Fruit fly (Drosophila melanogaster) whole organism, embryonic: ENCODE results near the gene Plap.

Experiments used
- CG10321 ChIP-seq: fragments of 200-800 bp; sonication (Bioruptor generic); IDR thresholded peaks from 2 replicates; pipeline ENCODE4 v1.3.6; 2022; ENCODE audit warnings: missing biosample characterization, missing genetic modification characterization
- CG10979 ChIP-seq: fragments of 200-800 bp; sonication (Bioruptor generic); optimal IDR thresholded peaks from 2 replicates; lab custom pipeline; 2018; ENCODE audit warnings: missing biosample characterization, mild to moderate bottlenecking, missing genetic modification characterization, moderate library complexity
- CG11504 ChIP-seq: fragments of 200-800 bp; sonication (Bioruptor generic); optimal IDR thresholded peaks from 3 replicates; lab custom pipeline; 2019; ENCODE audit warnings: missing biosample characterization, mild to moderate bottlenecking, missing genetic modification characterization, moderate library complexity
- CG12236 ChIP-seq: fragments of 200-800 bp; sonication (Bioruptor generic); optimal IDR thresholded peaks from 2 replicates; lab custom pipeline; 2016; ENCODE audit warnings: missing biosample characterization, missing genetic modification characterization
- CG13123 ChIP-seq: fragments of 200-800 bp; sonication (Bioruptor generic); optimal IDR thresholded peaks from 2 replicates; lab custom pipeline; 2016; ENCODE audit warnings: missing biosample characterization, missing genetic modification characterization
- CG15011 ChIP-seq: fragments of 200-800 bp; sonication (Bioruptor generic); optimal IDR thresholded peaks from 3 replicates; lab custom pipeline; 2018; ENCODE audit warnings: missing biosample characterization, mild to moderate bottlenecking, missing genetic modification characterization
- CG15601 ChIP-seq: fragments of 200-800 bp; sonication (Bioruptor generic); optimal IDR thresholded peaks from 3 replicates; lab custom pipeline; 2019; ENCODE audit warnings: missing biosample characterization, mild to moderate bottlenecking, missing genetic modification characterization, moderate library complexity
- CG17361 ChIP-seq: fragments of 200-800 bp; sonication (Bioruptor generic); IDR thresholded peaks from 3 replicates; pipeline ENCODE4 v1.3.6; 2022; ENCODE audit warnings: missing biosample characterization, missing genetic modification characterization
- CG17612 ChIP-seq: fragments of 200-800 bp; sonication (Bioruptor generic); IDR thresholded peaks from 2 replicates; pipeline ENCODE4 v1.3.6; 2022; ENCODE audit warnings: missing biosample characterization, missing genetic modification characterization
- CG2678 ChIP-seq: fragments of 200-800 bp; sonication (Bioruptor generic); optimal IDR thresholded peaks from 3 replicates; lab custom pipeline; 2019; ENCODE audit warnings: missing biosample characterization, mild to moderate bottlenecking, missing genetic modification characterization, moderate library complexity
- CG2875 ChIP-seq: fragments of 200-800 bp; sonication (Bioruptor generic); optimal IDR thresholded peaks from 2 replicates; lab custom pipeline; 2017; ENCODE audit warnings: missing biosample characterization, mild to moderate bottlenecking, missing genetic modification characterization, missing genetic modification reagents
- CG31441 ChIP-seq: fragments of 200-800 bp; sonication (Bioruptor generic); IDR thresholded peaks from 2 replicates; pipeline ENCODE4 v1.3.6; 2022; ENCODE audit warnings: missing biosample characterization, missing genetic modification characterization
- CG32772 ChIP-seq: fragments of 200-800 bp; sonication (Bioruptor generic); IDR thresholded peaks from 2 replicates; pipeline ENCODE4 v1.3.6; 2022; ENCODE audit warnings: missing biosample characterization, missing genetic modification characterization
- CG6689 ChIP-seq: fragments of 200-800 bp; sonication (Bioruptor generic); IDR thresholded peaks from 2 replicates; pipeline ENCODE4 v1.3.6; 2022; ENCODE audit warnings: missing biosample characterization, missing genetic modification characterization
- CG7839 ChIP-seq: fragments of 200-800 bp; sonication (Bioruptor generic); optimal IDR thresholded peaks from 3 replicates; lab custom pipeline; 2018; ENCODE audit warnings: missing biosample characterization, mild to moderate bottlenecking, missing genetic modification characterization, moderate library complexity
- CG7963 ChIP-seq: fragments of 200-800 bp; sonication (Bioruptor generic); IDR thresholded peaks from 3 replicates; pipeline ENCODE4 v1.3.6; 2022; ENCODE audit warnings: missing biosample characterization, missing genetic modification characterization; ENCODE audit not compliant: partially characterized antibody
- CG8765 ChIP-seq: fragments of 200-800 bp; sonication (Bioruptor generic); IDR thresholded peaks from 2 replicates; pipeline ENCODE4 v1.3.6; 2022; ENCODE audit warnings: missing biosample characterization, missing genetic modification characterization
- CG9797 ChIP-seq: fragments of 200-800 bp; sonication (Bioruptor generic); optimal IDR thresholded peaks from 3 replicates; lab custom pipeline; 2018; ENCODE audit warnings: missing biosample characterization, mild to moderate bottlenecking, missing genetic modification characterization
- Deaf1 ChIP-seq: fragments of 200-800 bp; optimal IDR thresholded peaks from 3 replicates; lab custom pipeline; 2019; ENCODE audit warnings: missing biosample characterization, mild to moderate bottlenecking, missing genetic modification characterization, moderate library complexity
- Dip3 ChIP-seq: fragments of 200-800 bp; sonication (Bioruptor generic); optimal IDR thresholded peaks from 3 replicates; lab custom pipeline; 2016; ENCODE audit warnings: missing biosample characterization, missing genetic modification characterization
- Dref ChIP-seq: fragments of 200-800 bp; sonication (Bioruptor generic); IDR thresholded peaks from 2 replicates; pipeline ENCODE4 v1.3.6; 2022; ENCODE audit warnings: missing biosample characterization, missing genetic modification characterization
- ERR ChIP-seq: fragments of 200-800 bp; sonication (Bioruptor generic); optimal IDR thresholded peaks from 2 replicates; lab custom pipeline; 2016; ENCODE audit warnings: missing biosample characterization, missing genetic modification characterization
- HmgZ ChIP-seq: fragments of 200-800 bp; sonication (Bioruptor generic); optimal IDR thresholded peaks from 2 replicates; lab custom pipeline; 2018; ENCODE audit warnings: missing biosample characterization, mild to moderate bottlenecking, missing genetic modification characterization
- Jarid2 ChIP-seq: fragments of 200-800 bp; sonication (Bioruptor generic); optimal IDR thresholded peaks from 3 replicates; lab custom pipeline; 2017; ENCODE audit warnings: mild to moderate bottlenecking, missing biosample characterization, missing genetic modification reagents, missing genetic modification characterization
- NFAT ChIP-seq: fragments of 200-800 bp; sonication (Bioruptor generic); IDR thresholded peaks from 2 replicates; pipeline ENCODE4 v1.3.6; 2022; ENCODE audit warnings: missing biosample characterization, missing genetic modification characterization
- Side ChIP-seq: fragments of 200-800 bp; sonication (Bioruptor generic); optimal IDR thresholded peaks from 2 replicates; lab custom pipeline; 2016; ENCODE audit warnings: missing biosample characterization, missing genetic modification characterization
- Stat92E ChIP-seq, 3 experiments: fragments of >200 bp in 2 of 3; fragments of 200-800 bp in 1 of 3; sonication (Bioruptor generic) in 1 of 3; optimal IDR thresholded peaks; 2 replicates each; lab custom pipeline; 2017 to 2019; ENCODE audit warnings: missing biosample characterization in 3 of 3, missing genetic modification characterization in 3 of 3, mild to moderate bottlenecking in 1 of 3, moderate library complexity in 1 of 3
- bbx ChIP-seq: fragments of 200-800 bp; sonication (Bioruptor generic); IDR thresholded peaks from 2 replicates; pipeline ENCODE4 v1.3.6; 2022; ENCODE audit warnings: missing biosample characterization, missing genetic modification characterization; ENCODE audit not compliant: partially characterized antibody
- ci ChIP-seq: fragments of 200-800 bp; sonication (Bioruptor generic); IDR thresholded peaks from 3 replicates; pipeline ENCODE4 v1.3.6; 2022; ENCODE audit warnings: missing biosample characterization, missing genetic modification characterization
- corto ChIP-seq: fragments of 200-800 bp; sonication (Bioruptor generic); optimal IDR thresholded peaks from 2 replicates; lab custom pipeline; 2016; ENCODE audit warnings: missing biosample characterization, mild to moderate bottlenecking, missing genetic modification characterization, moderate library complexity
- crol ChIP-seq: fragments of 200-800 bp; sonication (Bioruptor generic); IDR thresholded peaks from 2 replicates; pipeline ENCODE4 v1.3.6; 2022; ENCODE audit warnings: missing biosample characterization, missing genetic modification characterization
- dan ChIP-seq: fragments of 200-800 bp; sonication (Bioruptor generic); IDR thresholded peaks from 2 replicates; pipeline ENCODE4 v1.3.6; 2022; ENCODE audit warnings: missing biosample characterization, missing genetic modification characterization
- danr ChIP-seq: fragments of 200-800 bp; sonication (Bioruptor generic); IDR thresholded peaks from 2 replicates; pipeline ENCODE4 v1.3.6; 2022; ENCODE audit warnings: missing biosample characterization, missing genetic modification characterization
- dimm ChIP-seq: fragments of 200-800 bp; sonication (Bioruptor generic); IDR thresholded peaks from 2 replicates; pipeline ENCODE4 v1.3.6; 2022; ENCODE audit warnings: missing biosample characterization, missing genetic modification characterization
- gce ChIP-seq: fragments of 200-800 bp; sonication (Bioruptor generic); IDR thresholded peaks from 3 replicates; pipeline ENCODE4 v1.3.6; 2022; ENCODE audit warnings: missing biosample characterization, missing genetic modification characterization
- gfzf ChIP-seq: fragments of 200-800 bp; sonication (Bioruptor generic); optimal IDR thresholded peaks from 2 replicates; lab custom pipeline; 2016; ENCODE audit warnings: missing biosample characterization, mild to moderate bottlenecking, missing genetic modification characterization, moderate library complexity
- gro ChIP-seq: fragments of 200-800 bp; sonication (Bioruptor generic); optimal IDR thresholded peaks from 2 replicates; lab custom pipeline; 2016; ENCODE audit warnings: missing biosample characterization, missing genetic modification characterization
- hbn ChIP-seq: fragments of 200-800 bp; sonication (Bioruptor generic); IDR thresholded peaks from 2 replicates; pipeline ENCODE4 v1.3.6; 2022; ENCODE audit warnings: missing biosample characterization, missing genetic modification characterization; ENCODE audit not compliant: partially characterized antibody
- klu ChIP-seq: fragments of 200-800 bp; sonication (Bioruptor generic); IDR thresholded peaks from 2 replicates; pipeline ENCODE4 v1.3.6; 2022; ENCODE audit warnings: missing biosample characterization, missing genetic modification characterization
- lov ChIP-seq, 2 experiments: fragments of 200-800 bp in 1 of 2; fragments of >200 bp in 1 of 2; sonication (Bioruptor generic) in 1 of 2; IDR thresholded peaks in 1 of 2; optimal IDR thresholded peaks in 1 of 2; 2 replicates in 1 of 2; 3 replicates in 1 of 2; pipeline versions ENCODE4 v1.3.6 to Lab custom; 2017 to 2022; ENCODE audit warnings: missing biosample characterization in 1 of 2, missing genetic modification characterization in 1 of 2
- nau ChIP-seq: fragments of 200-800 bp; sonication (Bioruptor generic); optimal IDR thresholded peaks from 3 replicates; lab custom pipeline; 2017; ENCODE audit warnings: missing biosample characterization, mild to moderate bottlenecking, missing genetic modification characterization, missing genetic modification reagents
- nmo ChIP-seq: fragments of 200-800 bp; sonication (Bioruptor generic); optimal IDR thresholded peaks from 2 replicates; lab custom pipeline; 2018; ENCODE audit warnings: missing biosample characterization, mild to moderate bottlenecking, missing genetic modification characterization, moderate library complexity
- pros ChIP-seq: fragments of 200-800 bp; sonication (Bioruptor generic); optimal IDR thresholded peaks from 3 replicates; lab custom pipeline; 2019; ENCODE audit warnings: missing biosample characterization, mild to moderate bottlenecking, missing genetic modification characterization, moderate library complexity
- ro ChIP-seq: fragments of 200-800 bp; sonication (Bioruptor generic); IDR thresholded peaks from 2 replicates; pipeline ENCODE4 v1.3.6; 2022; ENCODE audit warnings: missing biosample characterization, missing genetic modification characterization
- sd ChIP-seq: fragments of 200-800 bp; sonication (Bioruptor generic); optimal IDR thresholded peaks from 3 replicates; lab custom pipeline; 2018; ENCODE audit warnings: missing biosample characterization, mild to moderate bottlenecking, missing genetic modification characterization, moderate library complexity
- sna ChIP-seq: fragments of 200-800 bp; sonication (Bioruptor generic); IDR thresholded peaks from 2 replicates; pipeline ENCODE4 v1.3.6; 2022; ENCODE audit warnings: missing biosample characterization, missing genetic modification characterization; ENCODE audit not compliant: partially characterized antibody
- ttk ChIP-seq: fragments of 200-800 bp; sonication (Bioruptor generic); IDR thresholded peaks from 2 replicates; pipeline ENCODE4 v2.1.2; 2022; ENCODE audit warnings: missing biosample characterization, missing genetic modification characterization
- wdn ChIP-seq: fragments of 200-800 bp; sonication (Bioruptor generic); IDR thresholded peaks from 2 replicates; pipeline ENCODE4 v1.3.6; 2022; ENCODE audit warnings: missing biosample characterization, missing genetic modification characterization
- wek ChIP-seq: fragments of 200-800 bp; sonication (Bioruptor generic); optimal IDR thresholded peaks from 3 replicates; lab custom pipeline; 2018; ENCODE audit warnings: missing biosample characterization, mild to moderate bottlenecking, missing genetic modification characterization, moderate library complexity
- zfh2 ChIP-seq: fragments of 200-800 bp; sonication (Bioruptor generic); optimal IDR thresholded peaks from 2 replicates; lab custom pipeline; 2016; ENCODE audit warnings: missing biosample characterization, missing genetic modification characterization

Gene Plap

dm6 chr2L:1169867-1170415 is at the start of gene Plap, which contains the start of gene CG31922 (continued):
- TF ChIP-seq CG2678 (no peak), ci (GFP tag; lab: Robert Waterston, UW) (no peak), zfh2 (peak; percentile 84), CG15011 (GFP tag; lab: Kevin White, UChicago) (no peak), Deaf1 (tag; lab: Kevin White, UChicago) (peak; percentile 41), ERR (GFP tag; lab: Kevin White, UChicago) (no peak), gro (GFP tag; lab: Kevin White, UChicago) (peak; percentile 31), CG10321 (GFP tag; lab: Robert Waterston, UW) (no peak), wek (GFP tag; lab: Kevin White, UChicago) (no peak), ttk (GFP tag; lab: Robert Waterston, UW) (no peak), wdn (GFP tag; lab: Robert Waterston, UW) (no peak), CG6689 (0 out of 2 replicates have a peak, but pooled peaks have one; percentile 37), hbn (peak; percentile 93), CG32772 (GFP tag; lab: Robert Waterston, UW) (no peak), CG10979 (tag; lab: Kevin White, UChicago) (peak; percentile 54), gce (GFP tag; lab: Robert Waterston, UW) (no peak), corto (GFP tag; lab: Kevin White, UChicago) (no peak), CG11504 (tag; lab: Kevin White, UChicago) (no peak), sna (peak; percentile 90), nmo (GFP tag; lab: Kevin White, UChicago) (peak; percentile 85), CG31441 (GFP tag; lab: Robert Waterston, UW) (no peak; the same call in 1 of the 2 replicates), Side (GFP tag; lab: Kevin White, UChicago) (peak; percentile 58), CG12236 (no peak), nau (GFP tag; lab: Kevin White, UChicago) (no peak), crol (GFP tag; lab: Robert Waterston, UW) (no peak), lov (optimal IDR thresholded peaks at IDR 0.05; lab: Kevin White, UChicago) (no peak), lov (GFP tag; IDR thresholded peaks at IDR 0.05; lab: Robert Waterston, UW) (no peak), CG9797 (GFP tag; lab: Kevin White, UChicago) (peak; percentile 14), CG7963 (GFP tag; lab: Robert Waterston, UW) (no peak), gfzf (GFP tag; lab: Kevin White, UChicago) (peak; percentile 21), sd (tag; lab: Kevin White, UChicago) (no peak), ro (GFP tag; lab: Robert Waterston, UW) (no peak), Dip3 (GFP tag; lab: Kevin White, UChicago) (peak; percentile 78), CG2875 (GFP tag; lab: Kevin White, UChicago) (no peak), NFAT (GFP tag; lab: Robert Waterston, UW) (0 out of 2 replicates have a peak, but pooled peaks have one; percentile 30), Dref (peak; percentile 66), HmgZ (tag; lab: Kevin White, UChicago) (peak; percentile 73), pros (GFP tag; lab: Kevin White, UChicago) (no peak), dan (no peak), klu (GFP tag; lab: Robert Waterston, UW) (peak; percentile 52), CG15601 (tag; lab: Kevin White, UChicago) (peak; percentile 71), CG7839 (tag; lab: Kevin White, UChicago) (no peak), danr (GFP tag; lab: Robert Waterston, UW) (peak; percentile 26; the same call in 1 of the 2 replicates), CG8765 (GFP tag; lab: Robert Waterston, UW) (no peak), CG17612 (GFP tag; lab: Robert Waterston, UW) (no peak), CG17361 (GFP tag; lab: Robert Waterston, UW) (peak; percentile 77), dimm (GFP tag; lab: Robert Waterston, UW) (no peak), Jarid2 (GFP tag; lab: Kevin White, UChicago) (no peak), Stat92E (GFP tag; optimal IDR thresholded peaks at IDR 0.05; lab: Kevin White, UChicago) (no peak), CG13123 (GFP tag; lab: Kevin White, UChicago) (peak; percentile 47), bbx (GFP tag; lab: Robert Waterston, UW) (peak; percentile 83)
